Worm (Caenorhabditis elegans) whole organism, L4 larva: ENCODE results near the gene Y49F6B.13.

ENCODE experiments used
- T20F7.1 ChIP-seq: fragments of 200-800 bp; sonication (Bioruptor generic); optimal IDR thresholded peaks from 2 replicates; lab custom pipeline; 2018; ENCODE audit warnings: mild to moderate bottlenecking, missing genetic modification characterization, missing compliant biosample characterization
- Y105C5A.15 ChIP-seq: fragments of 200-800 bp; sonication (Bioruptor generic); IDR thresholded peaks from 2 replicates; pipeline ENCODE4 v1.3.6; 2022; ENCODE audit warnings: missing genetic modification characterization, missing compliant biosample characterization
- Y48G9A.11 ChIP-seq: fragments of 200-800 bp; sonication (Bioruptor generic); IDR thresholded peaks from 2 replicates; pipeline ENCODE4 v1.3.6; 2022; ENCODE audit warnings: missing genetic modification reagents, missing genetic modification characterization, missing compliant biosample characterization
- ZK337.2 ChIP-seq: fragments of 200-800 bp; sonication (Bioruptor generic); IDR thresholded peaks from 2 replicates; pipeline ENCODE4 v1.3.6; 2022; ENCODE audit warnings: missing genetic modification reagents, missing genetic modification characterization, missing compliant biosample characterization
- aha-1 ChIP-seq: fragments of 150-350 bp; peaks from one replicate; lab custom pipeline; 2014; ENCODE audit warnings: missing biosample characterization, missing genetic modification characterization
- attf-4 ChIP-seq: sonication (generic microtip); optimal IDR thresholded peaks from 3 replicates; lab custom pipeline; 2017; ENCODE audit warnings: missing biosample characterization, missing genetic modification characterization
- ceh-28 ChIP-seq: fragments of 150-350 bp; optimal IDR thresholded peaks from 2 replicates; lab custom pipeline; 2014; ENCODE audit warnings: missing biosample characterization, missing genetic modification reagents, missing genetic modification characterization
- ceh-82 ChIP-seq: sonication (generic microtip); optimal IDR thresholded peaks from 2 replicates; lab custom pipeline; 2017; ENCODE audit warnings: missing biosample characterization, missing genetic modification characterization
- cey-2 ChIP-seq: sonication (generic microtip); optimal IDR thresholded peaks from 3 replicates; lab custom pipeline; 2017; ENCODE audit warnings: missing genetic modification characterization, mild to moderate bottlenecking, missing compliant biosample characterization, antibody characterized with exemption, borderline replicate concordance; ENCODE audit not compliant: insufficient read depth
- daf-16 ChIP-seq, 3 experiments: sonication (generic microtip); optimal IDR thresholded peaks; 2 replicates each; lab custom pipeline; 2016 to 2017; ENCODE audit warnings: missing genetic modification characterization in 3 of 3, missing genetic modification reagents in 3 of 3, mild to moderate bottlenecking in 2 of 3, missing compliant biosample characterization in 2 of 3, missing biosample characterization in 1 of 3, moderate library complexity in 1 of 3
- daf-8 ChIP-seq: fragments of 200-800 bp; sonication (Bioruptor generic); IDR thresholded peaks from 2 replicates; pipeline ENCODE4 v1.3.6; 2022; ENCODE audit warnings: missing genetic modification characterization, missing compliant biosample characterization
- dmd-6 ChIP-seq: fragments of 200-800 bp; sonication (Bioruptor generic); IDR thresholded peaks from 2 replicates; pipeline ENCODE4 v1.3.6; 2022; ENCODE audit warnings: missing genetic modification reagents, missing genetic modification characterization, missing compliant biosample characterization
- dmd-8 ChIP-seq: fragments of 200-800 bp; sonication (Bioruptor generic); IDR thresholded peaks from 2 replicates; pipeline ENCODE4 v1.3.6; 2022; ENCODE audit warnings: missing genetic modification characterization, missing compliant biosample characterization
- duxl-1 ChIP-seq: sonication (generic microtip); optimal IDR thresholded peaks from 2 replicates; lab custom pipeline; 2016; ENCODE audit warnings: mild to moderate bottlenecking, missing genetic modification characterization, moderate library complexity, missing compliant biosample characterization; ENCODE audit not compliant: poor library complexity
- dve-1 ChIP-seq: sonication (generic microtip); optimal IDR thresholded peaks from 2 replicates; lab custom pipeline; 2017; ENCODE audit warnings: antibody characterized with exemption, mild to moderate bottlenecking, missing genetic modification characterization, missing compliant biosample characterization; ENCODE audit not compliant: insufficient read depth
- egl-27 ChIP-seq: sonication (generic microtip); optimal IDR thresholded peaks from 3 replicates; lab custom pipeline; 2017; ENCODE audit warnings: missing biosample characterization, missing genetic modification reagents, missing genetic modification characterization
- fos-1 ChIP-seq: fragments of 150-350 bp; optimal IDR thresholded peaks from 2 replicates; lab custom pipeline; 2014; ENCODE audit warnings: missing biosample characterization, missing genetic modification characterization
- gei-8 ChIP-seq: fragments of 200-800 bp; sonication (Bioruptor generic); optimal IDR thresholded peaks from 2 replicates; lab custom pipeline; 2018; ENCODE audit warnings: mild to moderate bottlenecking, missing genetic modification characterization, missing compliant biosample characterization
- hlh-11 ChIP-seq: fragments of 200-800 bp; sonication (Bioruptor generic); optimal IDR thresholded peaks from 2 replicates; lab custom pipeline; 2018; ENCODE audit warnings: mild to moderate bottlenecking, missing genetic modification characterization, missing compliant biosample characterization
- hlh-30 ChIP-seq: sonication (generic microtip); optimal IDR thresholded peaks from 2 replicates; lab custom pipeline; 2017; ENCODE audit warnings: antibody characterized with exemption, mild to moderate bottlenecking, missing genetic modification characterization, missing compliant biosample characterization; ENCODE audit not compliant: insufficient read depth
- lin-13 ChIP-seq: fragments of 150-350 bp; optimal IDR thresholded peaks from 2 replicates; lab custom pipeline; 2014; ENCODE audit warnings: missing biosample characterization, missing genetic modification reagents, missing genetic modification characterization
- lin-15B ChIP-seq: fragments of 150-350 bp; sonication (generic microtip); optimal IDR thresholded peaks from 3 replicates; lab custom pipeline; 2014; ENCODE audit warnings: missing biosample characterization, missing genetic modification characterization
- lin-38 ChIP-seq: fragments of 200-800 bp; sonication (Bioruptor generic); IDR thresholded peaks from 2 replicates; pipeline ENCODE4 v1.3.6; 2022; ENCODE audit warnings: missing genetic modification reagents, missing genetic modification characterization, missing compliant biosample characterization
- lin-39 ChIP-seq: fragments of 150-350 bp; optimal IDR thresholded peaks from 2 replicates; lab custom pipeline; 2014; ENCODE audit warnings: missing biosample characterization, missing genetic modification reagents, missing genetic modification characterization
- madf-5 ChIP-seq, 2 experiments: fragments of 200-800 bp; sonication (Bioruptor generic); IDR thresholded peaks; 2 replicates each; pipeline ENCODE4 v1.3.6; 2022; ENCODE audit warnings: missing compliant biosample characterization in 2 of 2, missing genetic modification characterization in 2 of 2
- madf-9 ChIP-seq: fragments of 200-800 bp; sonication (Bioruptor generic); conservative IDR thresholded peaks from 2 replicates; pipeline ENCODE4 v1.3.6; 2022; ENCODE audit warnings: missing genetic modification reagents, missing genetic modification characterization, missing compliant biosample characterization
- mdt-29 ChIP-seq: fragments of 200-800 bp; sonication (Bioruptor generic); IDR thresholded peaks from 2 replicates; pipeline ENCODE4 v1.3.6; 2022; ENCODE audit warnings: missing genetic modification reagents, missing genetic modification characterization, missing compliant biosample characterization
- nhr-11 ChIP-seq: fragments of 150-350 bp; optimal IDR thresholded peaks from 2 replicates; lab custom pipeline; 2014; ENCODE audit warnings: missing biosample characterization, missing genetic modification characterization
- nhr-111 ChIP-seq: fragments of 200-800 bp; sonication (Bioruptor generic); optimal IDR thresholded peaks from 2 replicates; lab custom pipeline; 2018; ENCODE audit warnings: mild to moderate bottlenecking, missing genetic modification characterization, missing compliant biosample characterization
- nhr-237 ChIP-seq: sonication (generic microtip); optimal IDR thresholded peaks from 2 replicates; lab custom pipeline; 2017; ENCODE audit warnings: missing biosample characterization, missing genetic modification characterization
- nhr-41 ChIP-seq: fragments of 200-800 bp; sonication (Bioruptor generic); IDR thresholded peaks from 2 replicates; pipeline ENCODE4 v1.3.6; 2022; ENCODE audit warnings: missing genetic modification reagents, missing genetic modification characterization, missing compliant biosample characterization
- nhr-42 ChIP-seq: fragments of 200-800 bp; sonication (Bioruptor generic); IDR thresholded peaks from 2 replicates; pipeline ENCODE4 v1.3.6; 2022; ENCODE audit warnings: missing genetic modification characterization, missing compliant biosample characterization
- nhr-6 ChIP-seq: fragments of 150-350 bp; optimal IDR thresholded peaks from 2 replicates; lab custom pipeline; 2014; ENCODE audit warnings: missing biosample characterization, missing genetic modification characterization
- set-16 ChIP-seq: fragments of 200-800 bp; sonication (Bioruptor generic); IDR thresholded peaks from 2 replicates; pipeline ENCODE4 v1.3.6; 2022; ENCODE audit warnings: missing genetic modification reagents, missing genetic modification characterization, missing compliant biosample characterization
- skn-1 ChIP-seq: fragments of 150-350 bp; optimal IDR thresholded peaks from 2 replicates; lab custom pipeline; 2014; ENCODE audit warnings: missing biosample characterization, missing genetic modification characterization
- snpc-1.2 ChIP-seq: fragments of 200-800 bp; sonication (Bioruptor generic); IDR thresholded peaks from 2 replicates; pipeline ENCODE4 v1.3.6; 2022; ENCODE audit warnings: missing genetic modification reagents, missing genetic modification characterization, missing compliant biosample characterization
- spr-1 ChIP-seq: sonication (generic microtip); optimal IDR thresholded peaks from 2 replicates; lab custom pipeline; 2016; ENCODE audit warnings: mild to moderate bottlenecking, missing genetic modification characterization, missing compliant biosample characterization
- tag-97 ChIP-seq: fragments of 200-800 bp; sonication (Bioruptor generic); IDR thresholded peaks from 2 replicates; pipeline ENCODE4 v1.3.6; 2022; ENCODE audit warnings: missing genetic modification characterization, missing compliant biosample characterization
- unc-62 ChIP-seq, 3 experiments: fragments of 150-350 bp in 1 of 3; sonication (generic microtip); optimal IDR thresholded peaks in 2 of 3; peaks in 1 of 3; 1 replicate in 1 of 3; 2 replicates in 2 of 3; lab custom pipeline; 2014 to 2017; ENCODE audit warnings: missing biosample characterization in 3 of 3, missing genetic modification characterization in 3 of 3, missing genetic modification reagents in 3 of 3, missing genotype in 1 of 3
- zag-1 ChIP-seq: fragments of 150-350 bp; optimal IDR thresholded peaks from 2 replicates; lab custom pipeline; 2014; ENCODE audit warnings: missing biosample characterization, missing genetic modification characterization
- ztf-11 ChIP-seq: fragments of 150-350 bp; optimal IDR thresholded peaks from 2 replicates; lab custom pipeline; 2014; ENCODE audit warnings: missing biosample characterization, missing genetic modification characterization

Y49F6B.13 gene

ce11 chrII:3518961-3519544 is 47.5 kb upstream of the Y49F6B.13 start, which contains the start of gene clec-126 (continued):
- TF ChIP-seq T20F7.1 (GFP tag; lab: Kevin White, UChicago) (no peak), spr-1 (tag; lab: Kevin White, UChicago) (peak; percentile 91), tag-97 (GFP tag; lab: Robert Waterston, UW) (no peak), lin-38 (peak; percentile 86), nhr-6 (no peak), set-16 (peak; percentile 43; the same call in 1 of the 2 replicates), cey-2 (peak; percentile 27), skn-1 (no peak), gei-8 (GFP tag; lab: Kevin White, UChicago) (peak; percentile 46), hlh-30 (peak; percentile 85), aha-1 (tag; lab: Kevin White, UChicago) (peak; percentile 98)

DNA sequence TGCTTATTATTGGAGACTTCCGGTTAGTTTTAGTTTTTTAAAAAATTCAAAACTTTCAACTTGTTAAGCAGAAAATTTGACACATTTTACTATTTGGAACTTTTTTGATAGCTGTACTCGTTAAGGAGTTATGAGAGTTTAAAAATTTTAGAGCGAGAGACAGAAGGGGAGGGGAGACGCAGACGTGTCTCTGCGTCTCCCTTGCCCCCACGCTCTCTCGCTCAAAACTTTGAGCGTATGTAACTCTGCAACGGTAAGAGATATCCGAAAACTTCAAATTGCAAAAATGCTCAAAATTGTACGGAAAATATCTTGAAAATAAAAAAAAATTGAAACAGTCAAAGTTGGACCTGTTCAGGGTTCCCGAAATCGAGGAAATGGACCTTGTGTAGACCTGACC is 44.7 kb upstream of the Y49F6B.13 start:
- TF ChIP-seq T20F7.1 (GFP tag; lab: Kevin White, UChicago) (no peak), daf-8 (no peak), dve-1 (tag; lab: Kevin White, UChicago) (no peak), nhr-42 (GFP tag; lab: Robert Waterston, UW) (no peak), daf-16 (GFP tag; optimal IDR thresholded peaks at IDR 0.05; lab: Kevin White, UChicago) (no peak), daf-16 (tag; optimal IDR thresholded peaks at IDR 0.05; lab: Kevin White, UChicago) (no peak), dmd-8 (GFP tag; lab: Robert Waterston, UW) (no peak)
- TF ChIP-seq, all 104 proteins: peak for 0

DNA sequence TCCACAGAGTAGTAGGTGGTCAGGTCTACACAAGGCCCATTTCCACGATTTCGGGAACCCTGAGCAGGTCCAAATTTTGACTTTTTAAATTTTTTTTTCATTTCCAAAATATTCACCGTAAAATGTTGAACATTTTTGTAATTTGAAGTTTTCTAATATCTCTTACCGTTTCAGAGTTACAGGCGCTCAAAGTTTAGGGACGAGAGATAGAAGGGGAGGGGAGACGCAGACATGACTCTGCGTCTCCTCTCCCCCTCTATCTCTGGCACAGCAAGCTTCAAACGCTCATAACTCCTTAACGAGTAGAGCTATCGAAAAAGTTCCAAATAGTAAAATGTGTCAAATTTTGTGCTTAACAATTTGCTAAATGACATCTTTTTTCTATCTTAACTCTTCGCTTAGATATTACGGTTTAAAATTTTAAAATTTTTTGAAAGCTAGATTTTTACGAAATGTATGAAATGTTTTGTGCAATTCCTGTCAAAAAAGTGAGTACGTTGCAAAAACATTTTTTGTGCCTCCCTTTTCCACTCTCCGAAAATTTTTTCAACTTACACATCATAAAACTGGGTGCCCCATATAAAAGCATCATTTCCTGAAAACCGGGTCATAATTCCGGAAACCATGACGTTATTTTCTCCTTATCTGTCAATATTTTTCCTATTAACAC is 44.0 kb upstream of the Y49F6B.13 start, which contains the start of the genes Y49F6B.14 and clec-125:
Y49F6B.14 (minus strand) TSS at position 101 of the 670 bp plus-strand sequence.
clec-125 (plus strand) TSS at position 620 of the 670 bp plus-strand sequence.
- no peak for TF ChIP-seq fos-1
- no peak for TF ChIP-seq Y105C5A.15 (GFP tag; lab: Robert Waterston, UW)
- TF ChIP-seq dmd-6 (GFP tag; lab: Robert Waterston, UW), result no peak
- TF ChIP-seq zag-1 (tag; lab: Kevin White, UChicago), result no peak
- TF ChIP-seq nhr-111 (GFP tag; lab: Kevin White, UChicago), result no peak
- no peak for TF ChIP-seq ceh-82 (tag; lab: Kevin White, UChicago)
- TF ChIP-seq lin-13, result no peak
- no peak for TF ChIP-seq ZK337.2
- no peak for TF ChIP-seq lin-15B (tag; lab: Kevin White, UChicago)
- no peak for TF ChIP-seq madf-9 (GFP tag; lab: Robert Waterston, UW)
- TF ChIP-seq ceh-28 (tag; lab: Kevin White, UChicago), result no peak
- no peak for TF ChIP-seq mdt-29 (GFP tag; lab: Robert Waterston, UW)
- no peak for TF ChIP-seq Y48G9A.11
- no peak for TF ChIP-seq ztf-11 (tag; lab: Kevin White, UChicago)
- TF ChIP-seq egl-27 (tag; lab: Kevin White, UChicago), result no peak
- TF ChIP-seq duxl-1 (tag; lab: Kevin White, UChicago), result no peak
- TF ChIP-seq madf-5 (GFP tag; IDR thresholded peaks at IDR 0.05; lab: Robert Waterston, UW), result no peak
- TF ChIP-seq snpc-1.2 (GFP tag; lab: Robert Waterston, UW), result no peak
- TF ChIP-seq T20F7.1 (GFP tag; lab: Kevin White, UChicago), result no peak

- no peak for TF ChIP-seq ZK337.2
- TF ChIP-seq lin-39 (tag; lab: Kevin White, UChicago), result no peak
- TF ChIP-seq nhr-11, result no peak
- no peak for TF ChIP-seq unc-62 (GFP tag; optimal IDR thresholded peaks at IDR 0.05 in 1 of 2; lab: Kevin White, UChicago)
- no peak for TF ChIP-seq unc-62 (tag; optimal IDR thresholded peaks at IDR 0.05; lab: Kevin White, UChicago)
- no peak for TF ChIP-seq madf-9 (GFP tag; lab: Robert Waterston, UW)
- no peak for TF ChIP-seq hlh-11 (tag; lab: Kevin White, UChicago)
- no peak for TF ChIP-seq nhr-237 (tag; lab: Kevin White, UChicago)
- no peak for TF ChIP-seq attf-4 (tag; lab: Kevin White, UChicago)
- no peak for TF ChIP-seq nhr-41
- no peak for TF ChIP-seq set-16
- TF ChIP-seq, all 104 proteins: peak for 0
Measured at ce11 chrII:3514631-3515030, 43.1 kb upstream of the Y49F6B.13 start, which contains the start of gene srz-5. TSS of gene srz-5 (minus strand) at chrII:3514731.
